Fruit fly (Drosophila melanogaster) whole organism, embryonic: Measurements from ENCODE around the gene Dora.

Source experiments
- Bdp1 ChIP-seq: fragments of 200-800 bp; sonication (Bioruptor generic); optimal IDR thresholded peaks from 3 replicates; lab custom pipeline; 2016; ENCODE audit warnings: missing biosample characterization, missing genetic modification characterization
- CG10366 ChIP-seq: fragments of 200-800 bp; sonication (Bioruptor generic); IDR thresholded peaks from 2 replicates; pipeline ENCODE4 v1.3.6; 2022; ENCODE audit warnings: missing biosample characterization, missing genetic modification characterization
- CG11085 ChIP-seq: fragments of 200-800 bp; sonication (Bioruptor generic); IDR thresholded peaks from 2 replicates; pipeline ENCODE4 v1.3.6; 2022; ENCODE audit warnings: missing biosample characterization, missing genetic modification characterization
- CG11696 ChIP-seq: fragments of 200-800 bp; sonication (Bioruptor generic); IDR thresholded peaks from 2 replicates; pipeline ENCODE4 v1.3.6; 2022; ENCODE audit warnings: missing biosample characterization, missing genetic modification characterization
- CG13624 ChIP-seq: fragments of 200-800 bp; sonication (Bioruptor generic); optimal IDR thresholded peaks from 2 replicates; lab custom pipeline; 2016; ENCODE audit warnings: missing biosample characterization, missing genetic modification characterization
- CG15269 ChIP-seq: fragments of 200-800 bp; sonication (Bioruptor generic); optimal IDR thresholded peaks from 2 replicates; lab custom pipeline; 2018; ENCODE audit warnings: missing biosample characterization, mild to moderate bottlenecking, missing genetic modification characterization, moderate library complexity
- CG15696 ChIP-seq: fragments of 200-800 bp; sonication (Bioruptor generic); optimal IDR thresholded peaks from 2 replicates; lab custom pipeline; 2019; ENCODE audit warnings: missing biosample characterization, mild to moderate bottlenecking, missing genetic modification characterization, moderate library complexity
- CG16815 ChIP-seq: fragments of 200-800 bp; sonication (Bioruptor generic); optimal IDR thresholded peaks from 3 replicates; lab custom pipeline; 2017; ENCODE audit warnings: missing biosample characterization, mild to moderate bottlenecking, missing genetic modification characterization
- CG18476 ChIP-seq: fragments of 200-800 bp; sonication (Bioruptor generic); optimal IDR thresholded peaks from 2 replicates; lab custom pipeline; 2016; ENCODE audit warnings: missing biosample characterization, mild to moderate bottlenecking, missing genetic modification characterization
- CG18599 ChIP-seq: fragments of 200-800 bp; sonication (Bioruptor generic); optimal IDR thresholded peaks from 3 replicates; lab custom pipeline; 2017; ENCODE audit warnings: missing biosample characterization, missing genetic modification characterization, mild to moderate bottlenecking, moderate library complexity, missing genetic modification reagents
- CG32532 ChIP-seq: fragments of 200-800 bp; sonication (Bioruptor generic); IDR thresholded peaks from 2 replicates; pipeline ENCODE4 v1.3.6; 2022; ENCODE audit warnings: missing biosample characterization, missing genetic modification characterization
- CG4360 ChIP-seq: fragments of 200-800 bp; sonication (Bioruptor generic); IDR thresholded peaks from 2 replicates; pipeline ENCODE4 v1.3.6; 2022; ENCODE audit warnings: missing biosample characterization, missing genetic modification characterization
- CG4424 ChIP-seq: fragments of 200-800 bp; sonication (Bioruptor generic); optimal IDR thresholded peaks from 3 replicates; lab custom pipeline; 2016; ENCODE audit warnings: missing biosample characterization, missing genetic modification characterization
- CG6254 ChIP-seq: fragments of 200-800 bp; sonication (Bioruptor generic); optimal IDR thresholded peaks from 3 replicates; lab custom pipeline; 2017; ENCODE audit warnings: mild to moderate bottlenecking, missing biosample characterization, missing genetic modification reagents, missing genetic modification characterization
- CG6765 ChIP-seq: fragments of 200-800 bp; sonication (Bioruptor generic); optimal IDR thresholded peaks from 3 replicates; lab custom pipeline; 2017; ENCODE audit warnings: missing biosample characterization, mild to moderate bottlenecking, missing genetic modification characterization
- CG6791 ChIP-seq: fragments of 200-800 bp; sonication (Bioruptor generic); IDR thresholded peaks from 3 replicates; pipeline ENCODE4 v1.3.6; 2022; ENCODE audit warnings: missing biosample characterization, missing genetic modification characterization; ENCODE audit not compliant: partially characterized antibody
- CG7839 ChIP-seq: fragments of 200-800 bp; sonication (Bioruptor generic); optimal IDR thresholded peaks from 3 replicates; lab custom pipeline; 2018; ENCODE audit warnings: missing biosample characterization, mild to moderate bottlenecking, missing genetic modification characterization, moderate library complexity
- CG9797 ChIP-seq: fragments of 200-800 bp; sonication (Bioruptor generic); optimal IDR thresholded peaks from 3 replicates; lab custom pipeline; 2018; ENCODE audit warnings: missing biosample characterization, mild to moderate bottlenecking, missing genetic modification characterization
- CG9932 ChIP-seq: fragments of 200-800 bp; sonication (Bioruptor generic); IDR thresholded peaks from 2 replicates; pipeline ENCODE4 v1.3.6; 2022; ENCODE audit warnings: missing biosample characterization, missing genetic modification characterization
- Camta ChIP-seq: fragments of 200-800 bp; sonication (Bioruptor generic); optimal IDR thresholded peaks from 2 replicates; lab custom pipeline; 2016; ENCODE audit warnings: missing biosample characterization, missing genetic modification characterization
- Dad ChIP-seq: fragments of 200-800 bp; sonication (Bioruptor generic); optimal IDR thresholded peaks from 3 replicates; lab custom pipeline; 2016; ENCODE audit warnings: missing biosample characterization, missing genetic modification characterization
- Elba2 ChIP-seq: fragments of 200-800 bp; sonication (Bioruptor generic); optimal IDR thresholded peaks from 3 replicates; lab custom pipeline; 2016; ENCODE audit warnings: missing biosample characterization, missing genetic modification characterization
- Hmr ChIP-seq: fragments of 200-800 bp; sonication (Bioruptor generic); optimal IDR thresholded peaks from 3 replicates; lab custom pipeline; 2017; ENCODE audit warnings: mild to moderate bottlenecking, missing biosample characterization, missing genetic modification reagents, missing genetic modification characterization
- Max ChIP-seq: fragments of 200-800 bp; sonication (Bioruptor generic); optimal IDR thresholded peaks from 2 replicates; lab custom pipeline; 2016; ENCODE audit warnings: missing biosample characterization, mild to moderate bottlenecking, missing genetic modification characterization
- Spps ChIP-seq: fragments of 200-800 bp; sonication (Bioruptor generic); optimal IDR thresholded peaks from 2 replicates; lab custom pipeline; 2018; ENCODE audit warnings: missing biosample characterization, mild to moderate bottlenecking, missing genetic modification characterization
- Sry-δ ChIP-seq: fragments of 200-800 bp; sonication (Bioruptor generic); optimal IDR thresholded peaks from 2 replicates; lab custom pipeline; 2016; ENCODE audit warnings: missing biosample characterization, missing genetic modification characterization
- Ssrp ChIP-seq: fragments of 200-800 bp; sonication (Bioruptor generic); optimal IDR thresholded peaks from 2 replicates; lab custom pipeline; 2018; ENCODE audit warnings: missing biosample characterization, mild to moderate bottlenecking, missing genetic modification characterization, moderate library complexity
- al ChIP-seq: fragments of 200-800 bp; sonication (Bioruptor generic); IDR thresholded peaks from 2 replicates; pipeline ENCODE4 v1.3.6; 2022; ENCODE audit warnings: missing biosample characterization, missing genetic modification characterization
- bab2 ChIP-seq: fragments of 200-800 bp; sonication (Bioruptor generic); optimal IDR thresholded peaks from 2 replicates; lab custom pipeline; 2016; ENCODE audit warnings: missing biosample characterization, missing genetic modification characterization
- cato ChIP-seq: fragments of 200-800 bp; sonication (Bioruptor generic); optimal IDR thresholded peaks from 2 replicates; lab custom pipeline; 2016; ENCODE audit warnings: missing biosample characterization, missing genetic modification characterization, borderline replicate concordance
- chn ChIP-seq: fragments of 200-800 bp; sonication (Bioruptor generic); optimal IDR thresholded peaks from 2 replicates; lab custom pipeline; 2016; ENCODE audit warnings: missing biosample characterization, missing genetic modification characterization
- crol ChIP-seq: fragments of 200-800 bp; sonication (Bioruptor generic); IDR thresholded peaks from 2 replicates; pipeline ENCODE4 v1.3.6; 2022; ENCODE audit warnings: missing biosample characterization, missing genetic modification characterization
- dimm ChIP-seq: fragments of 200-800 bp; sonication (Bioruptor generic); IDR thresholded peaks from 2 replicates; pipeline ENCODE4 v1.3.6; 2022; ENCODE audit warnings: missing biosample characterization, missing genetic modification characterization
- en ChIP-seq: fragments of 200-800 bp; sonication (Bioruptor generic); optimal IDR thresholded peaks from 2 replicates; lab custom pipeline; 2016; ENCODE audit warnings: missing biosample characterization, missing genetic modification characterization
- fd102C ChIP-seq: fragments of 200-800 bp; sonication (Bioruptor generic); optimal IDR thresholded peaks from 2 replicates; lab custom pipeline; 2018; ENCODE audit warnings: missing biosample characterization, mild to moderate bottlenecking, missing genetic modification characterization, moderate library complexity
- gce ChIP-seq: fragments of 200-800 bp; sonication (Bioruptor generic); IDR thresholded peaks from 3 replicates; pipeline ENCODE4 v1.3.6; 2022; ENCODE audit warnings: missing biosample characterization, missing genetic modification characterization
- gcm2 ChIP-seq: fragments of 200-800 bp; sonication (Bioruptor generic); optimal IDR thresholded peaks from 2 replicates; lab custom pipeline; 2016; ENCODE audit warnings: missing biosample characterization, missing genetic modification characterization
- gfzf ChIP-seq: fragments of 200-800 bp; sonication (Bioruptor generic); optimal IDR thresholded peaks from 2 replicates; lab custom pipeline; 2016; ENCODE audit warnings: missing biosample characterization, mild to moderate bottlenecking, missing genetic modification characterization, moderate library complexity
- gt ChIP-seq: fragments of 200-800 bp; sonication (Bioruptor generic); IDR thresholded peaks from 2 replicates; pipeline ENCODE4 v1.3.6; 2022; ENCODE audit warnings: missing biosample characterization, missing genetic modification characterization
- her ChIP-seq: fragments of 200-800 bp; sonication (Bioruptor generic); optimal IDR thresholded peaks from 2 replicates; lab custom pipeline; 2016; ENCODE audit warnings: missing biosample characterization, missing genetic modification characterization
- lbe ChIP-seq: fragments of 200-800 bp; sonication (Bioruptor generic); optimal IDR thresholded peaks from 2 replicates; lab custom pipeline; 2016; ENCODE audit warnings: missing biosample characterization, mild to moderate bottlenecking, missing genetic modification characterization
- lola ChIP-seq, 3 experiments: fragments of >200 bp in 2 of 3; fragments of 200-800 bp in 1 of 3; sonication (Bioruptor generic) in 1 of 3; optimal IDR thresholded peaks; 2 replicates each; lab custom pipeline; 2017 to 2019; ENCODE audit warnings: missing biosample characterization in 3 of 3, missing genetic modification characterization in 3 of 3, mild to moderate bottlenecking in 1 of 3, moderate library complexity in 1 of 3
- luna ChIP-seq: fragments of 200-800 bp; sonication (Bioruptor generic); optimal IDR thresholded peaks from 2 replicates; lab custom pipeline; 2016; ENCODE audit warnings: missing biosample characterization, missing genetic modification characterization
- pb ChIP-seq: fragments of 200-800 bp; sonication (Bioruptor generic); optimal IDR thresholded peaks from 3 replicates; lab custom pipeline; 2016; ENCODE audit warnings: missing biosample characterization, missing genetic modification characterization
- pita ChIP-seq: fragments of 200-800 bp; sonication (Bioruptor generic); optimal IDR thresholded peaks from 2 replicates; lab custom pipeline; 2017; ENCODE audit warnings: missing biosample characterization, mild to moderate bottlenecking, missing genetic modification characterization
- run ChIP-seq: fragments of 200-800 bp; sonication (Bioruptor generic); optimal IDR thresholded peaks from 3 replicates; lab custom pipeline; 2018; ENCODE audit warnings: missing biosample characterization, mild to moderate bottlenecking, missing genetic modification characterization
- sc ChIP-seq, 3 experiments: fragments of >200 bp in 2 of 3; fragments of 200-800 bp in 1 of 3; sonication (Bioruptor generic) in 1 of 3; optimal IDR thresholded peaks; 2 replicates in 2 of 3; 3 replicates in 1 of 3; lab custom pipeline; 2017; ENCODE audit warnings: mild to moderate bottlenecking in 1 of 3, missing biosample characterization in 1 of 3, missing genetic modification characterization in 1 of 3, missing genetic modification reagents in 1 of 3
- tgo ChIP-seq: fragments of 200-800 bp; sonication (Bioruptor generic); IDR thresholded peaks from 3 replicates; pipeline ENCODE4 v1.3.6; 2022; ENCODE audit warnings: missing biosample characterization, missing genetic modification characterization
- tna ChIP-seq: fragments of 200-800 bp; sonication (Bioruptor generic); IDR thresholded peaks from 2 replicates; pipeline ENCODE4 v1.3.6; 2022; ENCODE audit warnings: missing biosample characterization, missing genetic modification characterization; ENCODE audit not compliant: partially characterized antibody
- tup ChIP-seq: fragments of 200-800 bp; sonication (Bioruptor generic); optimal IDR thresholded peaks from 2 replicates; lab custom pipeline; 2016; ENCODE audit warnings: missing biosample characterization, mild to moderate bottlenecking, missing genetic modification characterization, moderate library complexity

Gene Dora

dm6 chrX:18869489-18870132, 5.9 kb downstream of the Dora start (continued):
- TF ChIP-seq Ssrp (no peak), cato (no peak), tna (GFP tag; lab: Robert Waterston, UW) (no peak), CG11085 (GFP tag; lab: Robert Waterston, UW) (no peak), Hmr (GFP tag; lab: Kevin White, UChicago) (no peak), Sry-δ (GFP tag; lab: Kevin White, UChicago) (no peak), en (GFP tag; lab: Kevin White, UChicago) (peak; percentile 20), lbe (GFP tag; lab: Kevin White, UChicago) (peak; percentile 30), CG11696 (GFP tag; lab: Robert Waterston, UW) (peak; percentile 95), Camta (GFP tag; lab: Kevin White, UChicago) (peak; percentile 42), CG15696 (tag; lab: Kevin White, UChicago) (peak; percentile 13), dimm (GFP tag; lab: Robert Waterston, UW) (no peak), run (tag; lab: Kevin White, UChicago) (no peak), luna (GFP tag; lab: Kevin White, UChicago) (no peak), CG18599 (GFP tag; lab: Kevin White, UChicago) (peak; percentile 20), pita (no peak), CG10366 (GFP tag; lab: Robert Waterston, UW) (peak; percentile 56), fd102C (no peak), Elba2 (GFP tag; lab: Kevin White, UChicago) (no peak), CG18476 (GFP tag; lab: Kevin White, UChicago) (no peak), CG7839 (tag; lab: Kevin White, UChicago) (no peak), CG13624 (GFP tag; lab: Kevin White, UChicago) (peak; percentile 41), Max (GFP tag; lab: Kevin White, UChicago) (no peak), tgo (GFP tag; lab: Robert Waterston, UW) (peak; percentile 66), tup (no peak), gfzf (GFP tag; lab: Kevin White, UChicago) (no peak), crol (GFP tag; lab: Robert Waterston, UW) (peak; percentile 81), chn (GFP tag; lab: Kevin White, UChicago) (no peak), her (GFP tag; lab: Kevin White, UChicago) (no peak), CG16815 (no peak), CG4360 (GFP tag; lab: Robert Waterston, UW) (no peak), al (GFP tag; lab: Robert Waterston, UW) (no peak), Dad (no peak), CG6791 (GFP tag; lab: Robert Waterston, UW) (no peak), CG9797 (GFP tag; lab: Kevin White, UChicago) (no peak), Bdp1 (no peak), CG9932 (GFP tag; lab: Robert Waterston, UW) (peak; percentile 37; the same call in 1 of the 2 replicates), CG15269 (peak; percentile 65), gce (GFP tag; lab: Robert Waterston, UW) (no peak; the same call in 2 of the 3 replicates), CG6765 (GFP tag; lab: Kevin White, UChicago) (no peak), gcm2 (GFP tag; lab: Kevin White, UChicago) (no peak), CG4424 (GFP tag; lab: Kevin White, UChicago) (peak; percentile 19), Spps (tag; lab: Kevin White, UChicago) (no peak), pb (GFP tag; lab: Kevin White, UChicago) (peak; percentile 46), CG6254 (GFP tag; lab: Kevin White, UChicago) (no peak), bab2 (GFP tag; lab: Kevin White, UChicago) (no peak), gt (no peak), CG32532 (GFP tag; lab: Robert Waterston, UW) (peak; percentile 71), lola (GFP tag; optimal IDR thresholded peaks at IDR 0.05; lab: Kevin White, UChicago) (no peak), sc (optimal IDR thresholded peaks at IDR 0.05; lab: Kevin White, UChicago) (no peak), sc (GFP tag; optimal IDR thresholded peaks at IDR 0.05; lab: Kevin White, UChicago) (no peak)
